Worm (Caenorhabditis elegans) whole organism, mixed stage, embryonic: Measurements from ENCODE around the gene F08H9.3.

ENCODE experiments used
- M03D4.4 ChIP-seq: sonication (generic microtip); optimal IDR thresholded peaks from 2 replicates; lab custom pipeline; 2017; ENCODE audit warnings: mild to moderate bottlenecking, missing genetic modification characterization, missing compliant biosample characterization
- bed-3 ChIP-seq: fragments of 200-800 bp; sonication (Bioruptor generic); optimal IDR thresholded peaks from 3 replicates; lab custom pipeline; 2018; ENCODE audit warnings: mild to moderate bottlenecking, missing genetic modification characterization, moderate library complexity, missing compliant biosample characterization
- blmp-1 ChIP-seq: fragments of 150-350 bp; optimal IDR thresholded peaks from 2 replicates; lab custom pipeline; 2014; ENCODE audit warnings: missing biosample characterization, missing genetic modification characterization
- ceh-39 ChIP-seq: fragments of 150-350 bp; optimal IDR thresholded peaks from 2 replicates; lab custom pipeline; 2014; ENCODE audit warnings: missing biosample characterization, missing genetic modification characterization
- ceh-43 ChIP-seq: fragments of 200-800 bp; sonication (Bioruptor generic); optimal IDR thresholded peaks from 2 replicates; lab custom pipeline; 2018; ENCODE audit warnings: mild to moderate bottlenecking, missing genetic modification characterization, moderate library complexity, missing compliant biosample characterization
- ceh-83 ChIP-seq: fragments of 200-800 bp; sonication (Bioruptor generic); optimal IDR thresholded peaks from 2 replicates; lab custom pipeline; 2018; ENCODE audit warnings: mild to moderate bottlenecking, missing genetic modification characterization, missing compliant biosample characterization
- ces-1 ChIP-seq: fragments of 150-350 bp; optimal IDR thresholded peaks from 2 replicates; lab custom pipeline; 2014; ENCODE audit warnings: missing biosample characterization, missing genetic modification reagents, missing genetic modification characterization
- cnd-1 ChIP-seq: fragments of 200-800 bp; sonication (Bioruptor generic); optimal IDR thresholded peaks from 2 replicates; lab custom pipeline; 2018; ENCODE audit warnings: mild to moderate bottlenecking, missing genetic modification characterization, missing compliant biosample characterization
- drap-1 ChIP-seq: fragments of 200-800 bp; sonication (Bioruptor generic); optimal IDR thresholded peaks from 3 replicates; lab custom pipeline; 2018; ENCODE audit warnings: mild to moderate bottlenecking, missing genetic modification characterization, missing compliant biosample characterization
- elt-1 ChIP-seq: sonication (generic microtip); optimal IDR thresholded peaks from 2 replicates; lab custom pipeline; 2017; ENCODE audit warnings: missing genetic modification characterization, mild to moderate bottlenecking, missing compliant biosample characterization, antibody characterized with exemption, moderate library complexity, borderline replicate concordance; ENCODE audit not compliant: insufficient read depth
- elt-3 ChIP-seq: fragments of 150-350 bp; optimal IDR thresholded peaks from 2 replicates; lab custom pipeline; 2014; ENCODE audit warnings: missing biosample characterization, missing genetic modification characterization
- ham-2 ChIP-seq: fragments of 200-800 bp; sonication (Bioruptor generic); optimal IDR thresholded peaks from 2 replicates; lab custom pipeline; 2018; ENCODE audit warnings: mild to moderate bottlenecking, missing genetic modification characterization, missing compliant biosample characterization
- hlh-1 ChIP-seq: fragments of 150-350 bp; optimal IDR thresholded peaks from 2 replicates; lab custom pipeline; 2014; ENCODE audit warnings: missing biosample characterization, missing genetic modification reagents, missing genetic modification characterization
- lin-13 ChIP-seq: fragments of 150-350 bp; optimal IDR thresholded peaks from 2 replicates; lab custom pipeline; 2014; ENCODE audit warnings: missing biosample characterization, missing genetic modification characterization
- lin-32 ChIP-seq: fragments of 200-800 bp; sonication (Bioruptor generic); optimal IDR thresholded peaks from 2 replicates; lab custom pipeline; 2018; ENCODE audit warnings: mild to moderate bottlenecking, missing genetic modification characterization, missing compliant biosample characterization
- lsy-2 ChIP-seq: fragments of 150-350 bp; optimal IDR thresholded peaks from 2 replicates; lab custom pipeline; 2014; ENCODE audit warnings: missing biosample characterization, missing genetic modification characterization
- mab-5 ChIP-seq: fragments of 150-350 bp; optimal IDR thresholded peaks from 2 replicates; lab custom pipeline; 2014; ENCODE audit warnings: missing biosample characterization, missing genetic modification characterization
- mep-1 ChIP-seq: fragments of 150-350 bp; optimal IDR thresholded peaks from 2 replicates; lab custom pipeline; 2017; ENCODE audit warnings: missing biosample characterization, missing genetic modification reagents, missing genetic modification characterization, inconsistent platforms
- mls-2 ChIP-seq: sonication (generic microtip); optimal IDR thresholded peaks from 2 replicates; lab custom pipeline; 2016; ENCODE audit warnings: mild to moderate bottlenecking, missing genetic modification characterization, moderate library complexity, missing compliant biosample characterization
- nhr-2 ChIP-seq: fragments of 150-350 bp; optimal IDR thresholded peaks from 2 replicates; lab custom pipeline; 2014; ENCODE audit warnings: missing biosample characterization, missing genetic modification characterization
- nhr-237 ChIP-seq: fragments of 150-350 bp; optimal IDR thresholded peaks from 2 replicates; lab custom pipeline; 2014; ENCODE audit warnings: missing biosample characterization, missing genetic modification characterization
- nhr-28 ChIP-seq: fragments of 150-350 bp; optimal IDR thresholded peaks from 2 replicates; lab custom pipeline; 2014; ENCODE audit warnings: missing biosample characterization, missing genetic modification characterization
- nhr-76 ChIP-seq: sonication (generic microtip); optimal IDR thresholded peaks from 2 replicates; lab custom pipeline; 2017; ENCODE audit warnings: missing biosample characterization, missing genetic modification characterization
- sem-2 ChIP-seq: fragments of 200-800 bp; sonication (Bioruptor generic); optimal IDR thresholded peaks from 2 replicates; lab custom pipeline; 2018; ENCODE audit warnings: mild to moderate bottlenecking, missing genetic modification characterization, missing compliant biosample characterization
- snpc-4 ChIP-seq: fragments of 150-350 bp; optimal IDR thresholded peaks from 2 replicates; lab custom pipeline; 2014; ENCODE audit warnings: missing biosample characterization, missing genetic modification characterization
- sptf-1 ChIP-seq: sonication (generic microtip); optimal IDR thresholded peaks from 2 replicates; lab custom pipeline; 2017; ENCODE audit warnings: mild to moderate bottlenecking, missing genetic modification characterization, moderate library complexity, missing compliant biosample characterization
- tbx-8 ChIP-seq: fragments of 200-800 bp; sonication (Bioruptor generic); optimal IDR thresholded peaks from 2 replicates; lab custom pipeline; 2018; ENCODE audit warnings: mild to moderate bottlenecking, missing genetic modification characterization, moderate library complexity, missing compliant biosample characterization
- unc-120 ChIP-seq: sonication (generic microtip); optimal IDR thresholded peaks from 2 replicates; lab custom pipeline; 2017; ENCODE audit warnings: missing genetic modification characterization, missing compliant biosample characterization; ENCODE audit not compliant: poor library complexity, severe bottlenecking
- unc-39 ChIP-seq: fragments of 150-350 bp; optimal IDR thresholded peaks from 2 replicates; lab custom pipeline; 2014; ENCODE audit warnings: missing biosample characterization, missing genetic modification characterization
- unc-62 ChIP-seq: fragments of 150-350 bp; optimal IDR thresholded peaks from 2 replicates; lab custom pipeline; 2014; ENCODE audit warnings: missing biosample characterization, missing genetic modification reagents, missing genetic modification characterization
- zip-8 ChIP-seq: fragments of 150-350 bp; optimal IDR thresholded peaks from 2 replicates; lab custom pipeline; 2014; ENCODE audit warnings: missing biosample characterization, missing genetic modification characterization
- ztf-11 ChIP-seq: fragments of 150-350 bp; optimal IDR thresholded peaks from 2 replicates; lab custom pipeline; 2014; ENCODE audit warnings: missing biosample characterization, missing genetic modification characterization

The F08H9.3 gene

ce11 chrV:14472229-14472628, 9.1 kb upstream of the F08H9.3 start, which contains the start of gene clec-227:
Gene clec-227 (plus strand): TSS chrV:14472529.
- TF ChIP-seq mls-2 (tag; lab: Kevin White, UChicago) (no peak), mab-5 (tag; lab: Kevin White, UChicago) (no peak), elt-1 (no peak), drap-1 (GFP tag; lab: Kevin White, UChicago) (no peak), bed-3 (GFP tag; lab: Kevin White, UChicago) (no peak), ham-2 (no peak), lsy-2 (tag; lab: Kevin White, UChicago) (no peak), nhr-237 (tag; lab: Kevin White, UChicago) (no peak), ceh-43 (GFP tag; lab: Kevin White, UChicago) (no peak), ceh-39 (tag; lab: Kevin White, UChicago) (no peak)

- no peak for TF ChIP-seq elt-3
- TF ChIP-seq ceh-43 (GFP tag; lab: Kevin White, UChicago) = no peak
- TF ChIP-seq hlh-1 = no peak
- TF ChIP-seq sem-2 (GFP tag; lab: Kevin White, UChicago) = no peak
- no peak for TF ChIP-seq nhr-2 (tag; lab: Kevin White, UChicago)
- no peak for TF ChIP-seq mab-5 (tag; lab: Kevin White, UChicago)
- no peak for TF ChIP-seq sptf-1
- TF ChIP-seq tbx-8 = no peak
- TF ChIP-seq ham-2 = no peak
- no peak for TF ChIP-seq unc-62
- TF ChIP-seq snpc-4 (tag; lab: Kevin White, UChicago) = no peak
- no peak for TF ChIP-seq ztf-11
- TF ChIP-seq zip-8 (tag; lab: Kevin White, UChicago) = no peak
- TF ChIP-seq drap-1 (GFP tag; lab: Kevin White, UChicago) = no peak
- TF ChIP-seq M03D4.4 (tag; lab: Kevin White, UChicago) = no peak
- TF ChIP-seq ces-1 (GFP tag; lab: Kevin White, UChicago) = no peak
- no peak for TF ChIP-seq nhr-28
- no peak for TF ChIP-seq nhr-237 (tag; lab: Kevin White, UChicago)
Observed at ce11 chrV:14468931-14469330, 5.8 kb upstream of the F08H9.3 start, which contains the start of gene clec-57. Gene clec-57 (plus strand): TSS chrV:14469231.

DNA sequence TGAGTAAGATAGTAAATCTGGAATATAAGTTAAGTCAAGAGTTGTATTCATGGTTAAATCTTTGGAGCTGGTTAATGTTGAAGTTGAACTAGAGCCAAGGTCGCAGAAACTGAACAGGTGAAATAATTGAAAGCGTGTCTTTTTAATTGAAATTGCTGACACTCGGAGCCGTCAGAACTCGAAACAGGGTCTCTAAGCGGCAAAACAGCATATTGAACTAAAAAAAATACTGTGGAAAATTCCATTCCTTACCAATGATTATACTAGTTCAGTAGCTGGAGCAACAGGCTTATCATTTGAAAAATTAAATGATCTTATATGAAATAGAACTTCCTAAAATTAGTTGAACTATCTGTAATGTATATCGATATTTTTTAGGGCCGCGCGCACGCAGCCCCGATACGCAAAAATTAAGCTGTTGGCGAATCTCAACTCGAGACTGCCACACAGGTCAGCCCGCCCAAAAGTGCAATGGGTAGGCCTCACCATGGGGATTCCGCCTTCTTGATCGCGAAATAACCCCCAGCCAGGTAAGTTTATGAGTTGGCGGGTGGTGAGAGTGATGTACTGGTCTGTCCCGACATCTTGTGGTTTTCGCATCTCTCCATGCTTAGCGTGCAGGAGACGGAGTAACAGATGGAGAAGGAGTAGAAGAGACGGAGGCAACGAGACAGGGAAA, 5.2 kb upstream of the F08H9.3 start, which contains the start of gene srz-97:
TSS of gene srz-97 (minus strand) at position 51 of the 679 bp plus-strand sequence.
- TF ChIP-seq M03D4.4 (tag; lab: Kevin White, UChicago) = no peak
- peak; percentile 53 for TF ChIP-seq drap-1 (GFP tag; lab: Kevin White, UChicago)
- TF ChIP-seq ham-2 = no peak
- no peak for TF ChIP-seq mab-5 (tag; lab: Kevin White, UChicago)
- no peak for TF ChIP-seq nhr-28
- peak; percentile 64 for TF ChIP-seq cnd-1
- TF ChIP-seq nhr-76 (tag; lab: Kevin White, UChicago) = no peak
- no peak for TF ChIP-seq ztf-11
- no peak for TF ChIP-seq elt-3
- no peak for TF ChIP-seq sem-2 (GFP tag; lab: Kevin White, UChicago)
- no peak for TF ChIP-seq lsy-2 (tag; lab: Kevin White, UChicago)
- no peak for TF ChIP-seq ceh-39 (tag; lab: Kevin White, UChicago)
- TF ChIP-seq ceh-83 (GFP tag; lab: Kevin White, UChicago) = peak; percentile 1
- TF ChIP-seq ces-1 (GFP tag; lab: Kevin White, UChicago) = no peak
- no peak for TF ChIP-seq unc-39
- no peak for TF ChIP-seq blmp-1 (tag; lab: Kevin White, UChicago)
- TF ChIP-seq unc-120 (tag; lab: Kevin White, UChicago) = no peak
- TF ChIP-seq mep-1 (tag; lab: Kevin White, UChicago) = no peak
- no peak for TF ChIP-seq ceh-43 (GFP tag; lab: Kevin White, UChicago)
- TF ChIP-seq snpc-4 (tag; lab: Kevin White, UChicago) = no peak
- TF ChIP-seq nhr-2 (tag; lab: Kevin White, UChicago) = no peak
- TF ChIP-seq sptf-1 = no peak
- TF ChIP-seq lin-13 = no peak
- no peak for TF ChIP-seq bed-3 (GFP tag; lab: Kevin White, UChicago)
- no peak for TF ChIP-seq lin-32 (GFP tag; lab: Kevin White, UChicago)

ce11 chrV:14464368-14464767, 1.2 kb upstream of the F08H9.3 start, which contains the start of gene F08H9.4:
Gene F08H9.4 (minus strand): TSS chrV:14464428.
- TF ChIP-seq lin-13 = no peak
